Comparison of ENCODE assay signal across 3 worm cellular contexts in the genomic region with DNA sequence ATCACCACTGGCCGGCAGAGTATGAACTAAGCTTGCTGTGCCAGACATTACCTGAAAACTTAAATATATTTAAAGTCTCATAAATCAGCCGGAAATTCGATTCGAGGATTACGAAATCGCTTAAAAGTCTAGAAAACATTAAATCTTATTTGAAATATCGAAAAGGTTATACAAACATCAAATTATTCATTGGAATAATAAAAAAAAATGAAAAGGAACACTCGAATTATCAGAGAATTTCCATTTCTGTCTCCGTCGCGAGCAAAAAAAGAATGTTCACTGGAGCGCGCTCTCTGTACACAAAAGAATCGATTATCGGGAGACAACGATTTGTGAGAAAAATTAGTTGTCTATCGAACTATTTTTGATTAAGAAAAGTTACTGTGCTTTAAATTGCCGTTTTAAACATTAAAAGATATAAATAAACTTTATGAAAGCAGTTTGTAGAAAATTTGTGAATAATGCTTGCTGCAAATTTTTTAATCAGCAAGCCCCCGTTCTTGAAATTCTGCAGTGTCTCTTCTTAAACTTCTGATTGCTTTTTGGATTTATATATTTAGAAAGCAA.
TF ChIP-seq lines count a peak whose summit lies in the region.

Gene fzo-1, minus strand, starts transcription at position 51 of the 567 bp plus-strand sequence.

TF ChIP-seq in whole organism, L2 larva, 48 proteins besides CTCF, POLR2A, EP300 and RAD21 (continued from another document):
- TF ChIP-seq ceh-82 (tag; optimal IDR thresholded peaks at IDR 0.05; lab: Kevin White, UChicago) (no peak), sma-3 (GFP tag; optimal IDR thresholded peaks at IDR 0.05; lab: Kevin White, UChicago) (peak; percentile 65), lsy-2 (tag; optimal IDR thresholded peaks at IDR 0.05; lab: Kevin White, UChicago) (peak in 1 of 2 experiments; percentile 68), lin-11 (tag; optimal IDR thresholded peaks at IDR 0.05; lab: Kevin White, UChicago) (no peak), crh-2 (tag; optimal IDR thresholded peaks at IDR 0.05; lab: Kevin White, UChicago) (peak; percentile 15), unc-62 (GFP tag; optimal IDR thresholded peaks at IDR 0.05; lab: Kevin White, UChicago) (no peak), unc-39 (tag; optimal IDR thresholded peaks at IDR 0.05; lab: Kevin White, UChicago) (no peak), ceh-16 (tag; optimal IDR thresholded peaks at IDR 0.05; lab: Kevin White, UChicago) (no peak), dmd-4 (tag; optimal IDR thresholded peaks at IDR 0.05; lab: Kevin White, UChicago) (no peak), F13H6.1 (tag; optimal IDR thresholded peaks at IDR 0.05; lab: Kevin White, UChicago) (peak; percentile 21), mab-5 (tag; optimal IDR thresholded peaks at IDR 0.05; lab: Kevin White, UChicago) (no peak), nhr-23 (tag; optimal IDR thresholded peaks at IDR 0.05; lab: Kevin White, UChicago) (no peak), ztf-11 (tag; optimal IDR thresholded peaks at IDR 0.05; lab: Kevin White, UChicago) (no peak), blmp-1 (tag; optimal IDR thresholded peaks at IDR 0.05; lab: Kevin White, UChicago; ENCODE audit: insufficient read depth) (no peak), nhr-10 (tag; optimal IDR thresholded peaks at IDR 0.05; lab: Kevin White, UChicago) (no peak), elt-1 (tag; optimal IDR thresholded peaks at IDR 0.05; lab: Kevin White, UChicago) (no peak), nhr-237 (tag; optimal IDR thresholded peaks at IDR 0.05; lab: Kevin White, UChicago) (no peak)

TF ChIP-seq in whole organism, L4 larva, 104 proteins besides CTCF, POLR2A, EP300 and RAD21 (continued from another document):
- no peak for TF ChIP-seq nhr-25 (tag; optimal IDR thresholded peaks at IDR 0.05; lab: Kevin White, UChicago; ENCODE audit: borderline replicate concordance, insufficient read depth)
- TF ChIP-seq lsy-2 (tag; optimal IDR thresholded peaks at IDR 0.05; lab: Kevin White, UChicago), result peak in 1 of 2 experiments; percentile 48
- peak; percentile 22 for TF ChIP-seq aha-1 (tag; lab: Kevin White, UChicago)
- no peak for TF ChIP-seq fkh-10 (GFP tag; optimal IDR thresholded peaks at IDR 0.05; lab: Kevin White, UChicago)
- TF ChIP-seq fos-1 (tag; optimal IDR thresholded peaks at IDR 0.05; lab: Kevin White, UChicago), result no peak
- TF ChIP-seq ceh-20 (GFP tag; IDR thresholded peaks at IDR 0.05; lab: Robert Waterston, UW), result no peak
- no peak for TF ChIP-seq gei-8 (GFP tag; optimal IDR thresholded peaks at IDR 0.05; lab: Kevin White, UChicago)
- TF ChIP-seq lin-39 (tag; optimal IDR thresholded peaks at IDR 0.05; lab: Kevin White, UChicago), result no peak
- no peak for TF ChIP-seq ama-1 (optimal IDR thresholded peaks at IDR 0.05; lab: Kevin White, UChicago)
- TF ChIP-seq madf-9 (GFP tag; conservative IDR thresholded peaks at IDR 0.05; lab: Robert Waterston, UW), result no peak
- peak; percentile 64 for TF ChIP-seq T20F7.1 (GFP tag; optimal IDR thresholded peaks at IDR 0.05; lab: Kevin White, UChicago)
- peak; percentile 57 for TF ChIP-seq nhr-6 (tag; optimal IDR thresholded peaks at IDR 0.05; lab: Kevin White, UChicago)
- peak; percentile 36 for TF ChIP-seq hlh-30 (tag; optimal IDR thresholded peaks at IDR 0.05; lab: Kevin White, UChicago; ENCODE audit: insufficient read depth)
- no peak for TF ChIP-seq unc-39 (tag; optimal IDR thresholded peaks at IDR 0.05; lab: Kevin White, UChicago)
- no peak for TF ChIP-seq nhr-102 (tag; optimal IDR thresholded peaks at IDR 0.05; lab: Kevin White, UChicago)
- TF ChIP-seq tag-97 (GFP tag; IDR thresholded peaks at IDR 0.05; lab: Robert Waterston, UW), result no peak
- TF ChIP-seq ceh-44 (GFP tag; IDR thresholded peaks at IDR 0.05; lab: Robert Waterston, UW), result no peak
- no peak for TF ChIP-seq dmd-8 (GFP tag; IDR thresholded peaks at IDR 0.05; lab: Robert Waterston, UW)
- no peak for TF ChIP-seq daf-8 (GFP tag; IDR thresholded peaks at IDR 0.05; lab: Robert Waterston, UW)
- no peak for TF ChIP-seq sdz-12 (GFP tag; optimal IDR thresholded peaks at IDR 0.05; lab: Kevin White, UChicago)
- TF ChIP-seq snpc-4 (tag; optimal IDR thresholded peaks at IDR 0.05; lab: Kevin White, UChicago), result no peak
- TF ChIP-seq aly-2 (tag; optimal IDR thresholded peaks at IDR 0.05; lab: Kevin White, UChicago), result no peak
- TF ChIP-seq nhr-42 (GFP tag; IDR thresholded peaks at IDR 0.05; lab: Robert Waterston, UW), result no peak
- TF ChIP-seq nhr-11 (tag; optimal IDR thresholded peaks at IDR 0.05; lab: Kevin White, UChicago), result no peak

TF ChIP-seq in whole organism, late embryonic, 69 proteins besides CTCF, POLR2A, EP300 and RAD21 (continued from another document):
- peak; percentile 36 for TF ChIP-seq dmd-4 (tag; optimal IDR thresholded peaks at IDR 0.05; lab: Kevin White, UChicago; ENCODE audit: borderline replicate concordance)
- TF ChIP-seq ztf-16 (tag; optimal IDR thresholded peaks at IDR 0.05; lab: Kevin White, UChicago), result peak; percentile 68
- peak; percentile 97 for TF ChIP-seq elt-2 (tag; optimal IDR thresholded peaks at IDR 0.05; lab: Kevin White, UChicago)
- peak; percentile 16 for TF ChIP-seq syd-9 (tag; optimal IDR thresholded peaks at IDR 0.05; lab: Kevin White, UChicago)
- TF ChIP-seq pag-3 (tag; optimal IDR thresholded peaks at IDR 0.05; lab: Kevin White, UChicago; ENCODE audit: borderline replicate concordance), result peak; percentile 75
- peak; percentile 40 for TF ChIP-seq mec-3 (tag; optimal IDR thresholded peaks at IDR 0.05; lab: Kevin White, UChicago; ENCODE audit: borderline replicate concordance)
- peak; percentile 90 for TF ChIP-seq C08G9.2 (tag; optimal IDR thresholded peaks at IDR 0.05; lab: Kevin White, UChicago)
- TF ChIP-seq pqm-1 (tag; optimal IDR thresholded peaks at IDR 0.05; lab: Kevin White, UChicago), result peak; percentile 74
- no peak for TF ChIP-seq unc-3 (GFP tag; conservative IDR thresholded peaks at IDR 0.05; lab: Robert Waterston, UW)
- TF ChIP-seq unc-3 (tag; optimal IDR thresholded peaks at IDR 0.05; lab: Kevin White, UChicago), result peak; percentile 74
- TF ChIP-seq npax-4 (tag; optimal IDR thresholded peaks at IDR 0.05; lab: Kevin White, UChicago), result peak; percentile 16
- TF ChIP-seq F13H6.1 (tag; optimal IDR thresholded peaks at IDR 0.05; lab: Kevin White, UChicago), result peak; percentile 80
- TF ChIP-seq ceh-45 (GFP tag; IDR thresholded peaks at IDR 0.05; lab: Robert Waterston, UW), result no peak
- TF ChIP-seq ceh-2 (tag; optimal IDR thresholded peaks at IDR 0.05; lab: Kevin White, UChicago), result peak; percentile 97
- TF ChIP-seq rnt-1 (tag; optimal IDR thresholded peaks at IDR 0.05; lab: Kevin White, UChicago), result peak; percentile 59
- peak; percentile 67 for TF ChIP-seq eyg-1 (tag; optimal IDR thresholded peaks at IDR 0.05; lab: Kevin White, UChicago)
- TF ChIP-seq sox-2 (GFP tag; IDR thresholded peaks at IDR 0.05; lab: Robert Waterston, UW), result no peak
- TF ChIP-seq hlh-6 (tag; optimal IDR thresholded peaks at IDR 0.05; lab: Kevin White, UChicago), result no peak
- peak; percentile 35 for TF ChIP-seq ceh-24 (tag; optimal IDR thresholded peaks at IDR 0.05; lab: Kevin White, UChicago)
- peak; percentile 90 for TF ChIP-seq fax-1 (tag; optimal IDR thresholded peaks at IDR 0.05; lab: Kevin White, UChicago)
- TF ChIP-seq odd-2 (tag; optimal IDR thresholded peaks at IDR 0.05; lab: Kevin White, UChicago), result no peak
- peak; percentile 97 for TF ChIP-seq tbx-7 (tag; optimal IDR thresholded peaks at IDR 0.05; lab: Kevin White, UChicago)
- no peak for TF ChIP-seq K02D7.2 (tag; optimal IDR thresholded peaks at IDR 0.05; lab: Kevin White, UChicago)
- TF ChIP-seq ceh-34 (tag; optimal IDR thresholded peaks at IDR 0.05; lab: Kevin White, UChicago), result peak; percentile 75
- peak; percentile 39 for TF ChIP-seq ceh-19 (GFP tag; optimal IDR thresholded peaks at IDR 0.05; lab: Kevin White, UChicago)
- TF ChIP-seq tbx-2 (tag; optimal IDR thresholded peaks at IDR 0.05; lab: Kevin White, UChicago), result peak; percentile 95
